Worm (Caenorhabditis elegans) whole organism, L3 larva: Measurements from ENCODE around the gene rbm-28.

Source experiments
- R02D3.7 ChIP-seq: fragments of 150-350 bp; optimal IDR thresholded peaks from 2 replicates; lab custom pipeline; 2014; ENCODE audit warnings: missing biosample characterization, missing genetic modification characterization
- ZK546.5 ChIP-seq: sonication (generic microtip); optimal IDR thresholded peaks from 2 replicates; lab custom pipeline; 2017; ENCODE audit warnings: missing biosample characterization, missing genetic modification characterization
- aly-2 ChIP-seq: fragments of 150-350 bp; optimal IDR thresholded peaks from 2 replicates; lab custom pipeline; 2014; ENCODE audit warnings: missing biosample characterization, missing genetic modification characterization
- ama-1 ChIP-seq: fragments of 150-350 bp; optimal IDR thresholded peaks from 2 replicates; lab custom pipeline; 2018
- ceh-16 ChIP-seq: sonication (generic microtip); optimal IDR thresholded peaks from 2 replicates; lab custom pipeline; 2017; ENCODE audit warnings: missing biosample characterization, missing genetic modification characterization
- ceh-28 ChIP-seq: fragments of 150-350 bp; optimal IDR thresholded peaks from 2 replicates; lab custom pipeline; 2014; ENCODE audit warnings: missing biosample characterization, missing genetic modification reagents, missing genetic modification characterization
- ceh-82 ChIP-seq: fragments of 150-350 bp; optimal IDR thresholded peaks from 2 replicates; lab custom pipeline; 2014; ENCODE audit warnings: missing biosample characterization, missing genetic modification characterization
- ceh-9 ChIP-seq: sonication (generic microtip); optimal IDR thresholded peaks from 2 replicates; lab custom pipeline; 2018; ENCODE audit warnings: missing biosample characterization, missing genetic modification characterization
- daf-12 ChIP-seq: fragments of 150-350 bp; optimal IDR thresholded peaks from 2 replicates; lab custom pipeline; 2014; ENCODE audit warnings: missing biosample characterization, missing genetic modification reagents, missing genetic modification characterization
- egl-27 ChIP-seq: sonication (generic microtip); optimal IDR thresholded peaks from 4 replicates; lab custom pipeline; 2017; ENCODE audit warnings: missing biosample characterization, missing genetic modification reagents, missing genetic modification characterization
- egl-5 ChIP-seq: fragments of 150-350 bp; optimal IDR thresholded peaks from 2 replicates; lab custom pipeline; 2017; ENCODE audit warnings: missing biosample characterization, missing genetic modification reagents, missing genetic modification characterization, inconsistent platforms
- elt-1 ChIP-seq: fragments of 150-350 bp; optimal IDR thresholded peaks from 2 replicates; lab custom pipeline; 2014; ENCODE audit warnings: missing biosample characterization, missing genetic modification characterization
- elt-2 ChIP-seq: sonication (generic microtip); optimal IDR thresholded peaks from 2 replicates; lab custom pipeline; 2016; ENCODE audit warnings: missing genetic modification reagents, mild to moderate bottlenecking, missing genetic modification characterization, missing compliant biosample characterization
- eor-1 ChIP-seq, 2 experiments: fragments of 150-350 bp; optimal IDR thresholded peaks; 2 replicates each; lab custom pipeline; 2014 to 2018; ENCODE audit warnings: missing biosample characterization in 2 of 2, missing genetic modification characterization in 2 of 2
- fkh-10 ChIP-seq: sonication (generic microtip); optimal IDR thresholded peaks from 2 replicates; lab custom pipeline; 2017; ENCODE audit warnings: missing biosample characterization, missing genetic modification reagents, missing genetic modification characterization
- fkh-2 ChIP-seq: fragments of 150-350 bp; optimal IDR thresholded peaks from 2 replicates; lab custom pipeline; 2014; ENCODE audit warnings: missing biosample characterization, missing genetic modification reagents, missing genetic modification characterization
- fos-1 ChIP-seq: fragments of 150-350 bp; optimal IDR thresholded peaks from 2 replicates; lab custom pipeline; 2014; ENCODE audit warnings: missing biosample characterization, missing genetic modification characterization
- hmg-11 ChIP-seq: sonication (generic microtip); optimal IDR thresholded peaks from 2 replicates; lab custom pipeline; 2016; ENCODE audit warnings: missing genetic modification characterization, missing compliant biosample characterization
- jun-1 ChIP-seq: fragments of 150-350 bp; optimal IDR thresholded peaks from 2 replicates; lab custom pipeline; 2014; ENCODE audit warnings: missing biosample characterization, missing genetic modification reagents, missing genetic modification characterization
- lin-15B ChIP-seq: fragments of 150-350 bp; optimal IDR thresholded peaks from 2 replicates; lab custom pipeline; 2014; ENCODE audit warnings: missing biosample characterization, missing genetic modification characterization
- lin-39 ChIP-seq: fragments of 150-350 bp; optimal IDR thresholded peaks from 2 replicates; lab custom pipeline; 2018; ENCODE audit warnings: missing biosample characterization, missing genetic modification reagents, missing genetic modification characterization
- lsy-12 ChIP-seq: sonication (generic microtip); optimal IDR thresholded peaks from 2 replicates; lab custom pipeline; 2016; ENCODE audit warnings: mild to moderate bottlenecking, missing genetic modification characterization, missing compliant biosample characterization
- mdl-1 ChIP-seq: fragments of 150-350 bp; optimal IDR thresholded peaks from 2 replicates; lab custom pipeline; 2014; ENCODE audit warnings: missing biosample characterization, missing genetic modification characterization
- mml-1 ChIP-seq: fragments of 150-350 bp; sonication (generic microtip); optimal IDR thresholded peaks from 3 replicates; lab custom pipeline; 2014; ENCODE audit warnings: missing biosample characterization, missing genetic modification characterization
- nfya-1 ChIP-seq: sonication (generic microtip); optimal IDR thresholded peaks from 2 replicates; lab custom pipeline; 2017; ENCODE audit warnings: missing genetic modification characterization, mild to moderate bottlenecking, missing compliant biosample characterization, antibody characterized with exemption, moderate library complexity; ENCODE audit not compliant: insufficient read depth
- nhr-11 ChIP-seq: fragments of 150-350 bp; optimal IDR thresholded peaks from 2 replicates; lab custom pipeline; 2014; ENCODE audit warnings: missing biosample characterization, missing genetic modification characterization
- nhr-12 ChIP-seq: fragments of 150-350 bp; optimal IDR thresholded peaks from 2 replicates; lab custom pipeline; 2014; ENCODE audit warnings: missing biosample characterization, missing genetic modification characterization
- nhr-23 ChIP-seq: fragments of 150-350 bp; optimal IDR thresholded peaks from 2 replicates; lab custom pipeline; 2014; ENCODE audit warnings: missing biosample characterization, missing genetic modification reagents, missing genetic modification characterization
- nhr-237 ChIP-seq: fragments of 150-350 bp; optimal IDR thresholded peaks from 2 replicates; lab custom pipeline; 2014; ENCODE audit warnings: missing biosample characterization, missing genetic modification characterization
- nhr-25 ChIP-seq: sonication (generic microtip); optimal IDR thresholded peaks from 2 replicates; lab custom pipeline; 2017; ENCODE audit warnings: missing biosample characterization, missing genetic modification characterization
- nhr-28 ChIP-seq: fragments of 150-350 bp; optimal IDR thresholded peaks from 2 replicates; lab custom pipeline; 2014; ENCODE audit warnings: missing biosample characterization, missing genetic modification characterization
- nhr-43 ChIP-seq: sonication (generic microtip); optimal IDR thresholded peaks from 2 replicates; lab custom pipeline; 2016; ENCODE audit warnings: mild to moderate bottlenecking, missing genetic modification characterization, missing compliant biosample characterization; ENCODE audit not compliant: poor library complexity, severe bottlenecking
- nhr-67 ChIP-seq: fragments of 150-350 bp; optimal IDR thresholded peaks from 2 replicates; lab custom pipeline; 2014; ENCODE audit warnings: missing biosample characterization, missing genetic modification characterization
- nhr-76 ChIP-seq: fragments of 150-350 bp; sonication (generic microtip); optimal IDR thresholded peaks from 5 replicates; lab custom pipeline; 2014; ENCODE audit warnings: missing biosample characterization, missing genetic modification characterization
- nhr-77 ChIP-seq: fragments of 150-350 bp; optimal IDR thresholded peaks from 2 replicates; lab custom pipeline; 2014; ENCODE audit warnings: missing biosample characterization, missing genetic modification characterization
- pha-4 ChIP-seq: fragments of 150-350 bp; optimal IDR thresholded peaks from 2 replicates; lab custom pipeline; 2014; ENCODE audit warnings: missing biosample characterization, missing genetic modification reagents, missing genetic modification characterization
- pqm-1 ChIP-seq: fragments of 150-350 bp; optimal IDR thresholded peaks from 2 replicates; lab custom pipeline; 2017; ENCODE audit warnings: missing biosample characterization, missing genetic modification characterization, inconsistent platforms
- skn-1 ChIP-seq: fragments of 150-350 bp; optimal IDR thresholded peaks from 2 replicates; lab custom pipeline; 2014; ENCODE audit warnings: missing biosample characterization, missing genetic modification characterization
- snpc-4 ChIP-seq: fragments of 150-350 bp; optimal IDR thresholded peaks from 2 replicates; lab custom pipeline; 2014; ENCODE audit warnings: missing biosample characterization, missing genetic modification characterization
- tbx-2 ChIP-seq: sonication (generic microtip); optimal IDR thresholded peaks from 2 replicates; lab custom pipeline; 2016; ENCODE audit warnings: mild to moderate bottlenecking, missing genetic modification characterization, missing compliant biosample characterization
- unc-39 ChIP-seq: sonication (generic microtip); optimal IDR thresholded peaks from 4 replicates; lab custom pipeline; 2017; ENCODE audit warnings: missing biosample characterization, missing genetic modification characterization
- unc-62 ChIP-seq: fragments of 150-350 bp; sonication (generic microtip); optimal IDR thresholded peaks from 4 replicates; lab custom pipeline; 2014; ENCODE audit warnings: missing biosample characterization, missing genetic modification reagents, missing genetic modification characterization
- zag-1 ChIP-seq: fragments of 150-350 bp; optimal IDR thresholded peaks from 2 replicates; lab custom pipeline; 2014; ENCODE audit warnings: missing biosample characterization, missing genetic modification characterization
- ztf-11 ChIP-seq: fragments of 150-350 bp; optimal IDR thresholded peaks from 2 replicates; lab custom pipeline; 2014; ENCODE audit warnings: missing biosample characterization, missing genetic modification characterization
- ztf-4 ChIP-seq: fragments of 150-350 bp; optimal IDR thresholded peaks from 2 replicates; lab custom pipeline; 2014; ENCODE audit warnings: missing biosample characterization, missing genetic modification characterization

rbm-28 gene

DNA sequence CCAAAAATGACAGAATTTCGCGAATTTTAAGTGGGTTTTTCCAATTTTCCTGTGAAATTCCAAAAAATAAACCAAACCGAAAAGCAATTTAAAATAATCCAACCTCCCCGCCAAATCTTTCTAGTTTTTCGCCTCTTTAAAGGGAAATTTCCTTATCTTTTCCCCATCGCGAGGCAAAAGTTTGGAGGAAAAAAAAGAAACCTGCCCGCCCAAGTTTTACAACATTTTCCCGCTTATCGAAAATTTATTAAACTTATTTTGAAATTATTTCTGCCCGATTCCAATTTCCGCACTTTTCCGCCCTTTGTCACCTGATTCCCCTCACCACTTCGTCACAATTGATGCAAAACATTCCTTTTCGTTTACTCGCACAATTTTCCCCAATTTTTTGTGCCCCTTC lies 44.8 kb upstream of the rbm-28 start, which contains the start of gene osta-3:
TSS of gene osta-3 (plus strand) at position 301 of the 400 bp plus-strand sequence.
- TF ChIP-seq ceh-16 (no peak), aly-2 (tag; lab: Kevin White, UChicago) (no peak), ztf-11 (no peak), elt-2 (tag; lab: Kevin White, UChicago) (no peak), mdl-1 (tag; lab: Kevin White, UChicago) (no peak), ceh-9 (tag; lab: Kevin White, UChicago) (no peak), R02D3.7 (tag; lab: Kevin White, UChicago) (no peak), ama-1 (lab: Kevin White, UChicago) (no peak), pha-4 (tag; lab: Kevin White, UChicago) (no peak), nhr-67 (tag; lab: Kevin White, UChicago) (no peak), unc-39 (tag; lab: Kevin White, UChicago) (no peak), nhr-43 (tag; lab: Kevin White, UChicago) (no peak), nhr-11 (tag; lab: Kevin White, UChicago) (no peak), lin-39 (tag; lab: Kevin White, UChicago) (no peak), nhr-77 (tag; lab: Kevin White, UChicago) (no peak), eor-1 (tag; optimal IDR thresholded peaks at IDR 0.05; lab: Kevin White, UChicago) (no peak), nhr-237 (no peak), daf-12 (no peak)
- TF ChIP-seq, all 47 proteins: peak for 0

DNA sequence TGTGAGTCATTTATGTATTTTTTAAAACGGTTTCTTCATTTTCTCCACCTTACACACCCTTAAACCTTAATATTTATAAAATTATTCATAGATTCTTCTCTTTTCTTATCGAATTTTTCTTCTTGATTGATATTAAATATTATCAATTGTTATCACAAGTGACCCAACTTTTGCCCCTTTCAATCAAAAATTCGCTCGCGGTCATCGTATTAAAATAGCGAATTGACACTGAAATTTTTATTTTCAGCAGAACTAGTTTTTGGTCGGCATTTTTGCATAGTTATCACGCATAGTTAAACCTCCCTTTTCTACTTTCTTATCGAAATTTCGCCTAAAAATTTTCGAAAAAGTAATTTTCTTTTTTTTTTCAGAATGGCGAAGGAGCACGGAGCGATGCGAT lies 44.4 kb upstream of the rbm-28 start:
- TF ChIP-seq elt-2 (tag; lab: Kevin White, UChicago) (peak; percentile 89), pqm-1 (tag; lab: Kevin White, UChicago) (peak; percentile 40), ZK546.5 (no peak), pha-4 (tag; lab: Kevin White, UChicago) (peak; percentile 70)

DNA sequence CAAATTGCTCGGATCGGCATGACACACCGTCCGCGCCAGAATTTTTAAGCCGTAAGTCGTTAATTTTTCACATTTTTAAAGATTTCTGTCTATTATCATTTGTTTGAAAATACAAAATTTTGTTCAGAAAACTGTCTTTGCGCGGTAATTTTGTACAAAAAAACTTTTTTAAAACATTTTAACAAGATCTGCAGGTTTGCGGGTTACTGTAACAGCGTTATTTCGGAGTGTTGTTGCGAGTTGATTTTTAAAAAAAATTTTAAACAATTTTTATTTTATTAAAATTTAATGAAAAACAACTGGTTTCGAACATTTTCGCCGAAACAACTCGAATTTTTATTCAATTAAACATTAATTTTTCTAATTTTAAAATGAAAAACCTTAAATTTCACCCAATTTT lies 44.0 kb upstream of the rbm-28 start:
- no peak for TF ChIP-seq skn-1 (tag; lab: Kevin White, UChicago)
- TF ChIP-seq, all 47 proteins: peak for 0

DNA sequence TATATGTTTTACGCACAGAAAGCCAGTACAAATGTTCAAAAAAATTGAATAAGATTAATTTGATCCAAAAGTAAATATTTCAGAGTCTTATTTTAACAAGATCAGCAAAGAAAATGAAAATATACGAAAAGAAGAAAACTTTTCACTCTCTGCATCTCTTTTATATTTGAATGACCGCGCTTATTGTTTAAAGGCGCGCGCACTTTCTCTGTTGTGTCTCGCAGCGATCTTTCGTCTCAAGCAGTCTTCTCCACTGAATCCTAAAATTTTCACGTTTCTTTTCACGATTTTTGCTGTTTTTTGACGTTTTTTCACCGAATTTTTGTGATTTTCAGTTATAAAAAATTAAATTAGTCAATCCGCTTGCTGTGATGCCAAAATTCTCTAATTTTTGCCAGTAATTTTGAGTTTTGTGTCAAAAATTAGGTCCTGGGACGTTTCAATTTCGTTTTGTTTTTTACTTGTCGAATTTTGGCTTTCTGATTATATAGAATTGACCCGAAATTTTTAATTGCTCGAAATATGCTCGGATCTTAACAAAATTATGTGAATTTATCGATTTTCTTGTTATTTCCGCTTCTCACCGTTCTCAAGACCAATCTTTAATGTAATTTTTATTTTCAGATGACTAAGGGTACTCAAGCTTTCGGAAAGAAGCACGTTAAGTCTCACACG lies 42.0 kb upstream of the rbm-28 start, which contains the start of gene W01D2.1:
TSS of gene W01D2.1 (plus strand) at position 625 of the 675 bp plus-strand sequence.
- peak; percentile 63 for TF ChIP-seq lin-39 (tag; lab: Kevin White, UChicago)
- TF ChIP-seq nhr-76, result no peak
- TF ChIP-seq ama-1 (lab: Kevin White, UChicago), result no peak
- no peak for TF ChIP-seq ztf-4 (tag; lab: Kevin White, UChicago)
- no peak for TF ChIP-seq aly-2 (tag; lab: Kevin White, UChicago)
- peak; percentile 67 for TF ChIP-seq nhr-25 (tag; lab: Kevin White, UChicago)
- TF ChIP-seq jun-1 (tag; lab: Kevin White, UChicago), result no peak
- TF ChIP-seq R02D3.7 (tag; lab: Kevin White, UChicago), result peak; percentile 26
- TF ChIP-seq ceh-9 (tag; lab: Kevin White, UChicago), result no peak
- TF ChIP-seq elt-2 (tag; lab: Kevin White, UChicago), result peak; percentile 2
- TF ChIP-seq unc-62, result no peak
- no peak for TF ChIP-seq zag-1 (tag; lab: Kevin White, UChicago)
- no peak for TF ChIP-seq nhr-12 (tag; lab: Kevin White, UChicago)
- TF ChIP-seq skn-1 (tag; lab: Kevin White, UChicago), result peak; percentile 50
- TF ChIP-seq egl-5 (tag; lab: Kevin White, UChicago), result peak; percentile 41
- peak; percentile 83 for TF ChIP-seq lin-15B (tag; lab: Kevin White, UChicago)
- TF ChIP-seq nhr-77 (tag; lab: Kevin White, UChicago), result no peak
- no peak for TF ChIP-seq fkh-10
- no peak for TF ChIP-seq elt-1 (tag; lab: Kevin White, UChicago)
- TF ChIP-seq nhr-23, result peak; percentile 72
- TF ChIP-seq mml-1 (tag; lab: Kevin White, UChicago), result no peak
- TF ChIP-seq tbx-2, result no peak
- no peak for TF ChIP-seq nhr-67 (tag; lab: Kevin White, UChicago)
- TF ChIP-seq pha-4 (tag; lab: Kevin White, UChicago), result peak; percentile 80
- no peak for TF ChIP-seq ceh-82 (tag; lab: Kevin White, UChicago)
- TF ChIP-seq ceh-28 (tag; lab: Kevin White, UChicago), result no peak
- no peak for TF ChIP-seq nhr-43 (tag; lab: Kevin White, UChicago)
- no peak for TF ChIP-seq nhr-28
- peak; percentile 40 for TF ChIP-seq hmg-11 (tag; lab: Kevin White, UChicago)
- TF ChIP-seq nhr-11 (tag; lab: Kevin White, UChicago), result no peak
- peak; percentile 43 for TF ChIP-seq snpc-4 (tag; lab: Kevin White, UChicago)
- no peak for TF ChIP-seq ceh-16
- TF ChIP-seq nfya-1 (tag; lab: Kevin White, UChicago), result peak; percentile 83
- TF ChIP-seq egl-27, result no peak
- no peak for TF ChIP-seq fkh-2 (tag; lab: Kevin White, UChicago)
- no peak for TF ChIP-seq fos-1 (tag; lab: Kevin White, UChicago)
- TF ChIP-seq unc-39 (tag; lab: Kevin White, UChicago), result no peak
- no peak for TF ChIP-seq lsy-12 (tag; lab: Kevin White, UChicago)
- TF ChIP-seq pqm-1 (tag; lab: Kevin White, UChicago), result peak; percentile 42
